Fruit fly (Drosophila melanogaster): ENCODE results near the gene Eogt.

DNA sequence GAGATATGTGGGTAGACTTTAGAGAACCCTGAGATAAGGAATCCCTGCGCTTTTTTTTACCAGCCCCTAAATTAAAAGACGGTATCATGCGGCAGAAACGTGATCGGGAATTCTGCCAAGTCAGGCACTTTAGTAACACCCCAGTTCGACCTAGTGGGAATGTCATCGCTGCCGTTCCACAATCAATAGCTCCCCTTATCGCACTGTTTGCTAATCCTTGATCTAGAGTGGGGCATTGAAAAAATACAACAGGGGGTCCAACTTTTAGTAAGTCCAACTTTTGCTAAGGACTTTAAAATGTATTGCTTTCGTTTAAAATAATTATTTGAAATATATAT is 8.8 kb upstream of the Eogt start:
- TF ChIP-seq net (GFP tag; optimal IDR thresholded peaks at IDR 0.05) = no peak
- no peak for TF ChIP-seq fkh (GFP tag; optimal IDR thresholded peaks at IDR 0.05)
- TF ChIP-seq Hr4 (GFP tag; optimal IDR thresholded peaks at IDR 0.05) = no peak
- TF ChIP-seq CG8319 (GFP tag; optimal IDR thresholded peaks at IDR 0.05) = no peak
- no peak for TF ChIP-seq Sox14 (GFP tag; optimal IDR thresholded peaks at IDR 0.05)
- TF ChIP-seq CG1621 (tag; optimal IDR thresholded peaks at IDR 0.05) = no peak
- no peak for TF ChIP-seq Ets96B (tag; optimal IDR thresholded peaks at IDR 0.05)
- no peak for TF ChIP-seq pdm3 (GFP tag; optimal IDR thresholded peaks at IDR 0.05)
- TF ChIP-seq CG10631 (GFP tag; optimal IDR thresholded peaks at IDR 0.05) = no peak
- TF ChIP-seq CG3919 (GFP tag; optimal IDR thresholded peaks at IDR 0.05) = no peak
- no peak for TF ChIP-seq CG15336 (GFP tag; IDR thresholded peaks at IDR 0.05)
- no peak for TF ChIP-seq cyc (GFP tag; optimal IDR thresholded peaks at IDR 0.05)
- no peak for TF ChIP-seq esn (GFP tag; optimal IDR thresholded peaks at IDR 0.05)
